Fruit fly (Drosophila melanogaster) whole organism, embryonic: ENCODE results near the gene CG4783.

Source experiments
- Awh ChIP-seq: fragments of 200-800 bp; sonication (Bioruptor generic); IDR thresholded peaks from 2 replicates; pipeline ENCODE4, ENCODE4 v1.3.6; 2022; ENCODE audit warnings: missing biosample characterization, missing genetic modification characterization
- Bdp1 ChIP-seq: fragments of 200-800 bp; sonication (Bioruptor generic); optimal IDR thresholded peaks from 3 replicates; lab custom pipeline; 2016; ENCODE audit warnings: missing biosample characterization, missing genetic modification characterization
- Blimp-1 ChIP-seq: fragments of 200-800 bp; sonication (Bioruptor generic); optimal IDR thresholded peaks from 3 replicates; lab custom pipeline; 2018; ENCODE audit warnings: missing biosample characterization, missing genetic modification characterization, mild to moderate bottlenecking, moderate library complexity, missing genetic modification reagents
- C15 ChIP-seq: fragments of 200-800 bp; sonication (Bioruptor generic); IDR thresholded peaks from 3 replicates; pipeline ENCODE4 v1.3.6; 2022; ENCODE audit warnings: missing biosample characterization, missing genetic modification characterization
- CG11247 ChIP-seq: fragments of 200-800 bp; sonication (Bioruptor generic); IDR thresholded peaks from 2 replicates; pipeline ENCODE4 v1.3.6; 2022; ENCODE audit warnings: missing biosample characterization, missing genetic modification characterization
- CG11560 ChIP-seq: fragments of 200-800 bp; sonication (Bioruptor generic); IDR thresholded peaks from 3 replicates; pipeline ENCODE4 v1.3.6; 2022; ENCODE audit warnings: missing biosample characterization, missing genetic modification characterization
- CG12769 ChIP-seq: fragments of 200-800 bp; sonication (Bioruptor generic); optimal IDR thresholded peaks from 2 replicates; lab custom pipeline; 2019; ENCODE audit warnings: missing biosample characterization, mild to moderate bottlenecking, missing genetic modification characterization, moderate library complexity
- CG17802 ChIP-seq: fragments of 200-800 bp; sonication (Bioruptor generic); optimal IDR thresholded peaks from 2 replicates; lab custom pipeline; 2018; ENCODE audit warnings: missing biosample characterization, mild to moderate bottlenecking, missing genetic modification characterization, moderate library complexity
- CG18262 ChIP-seq: fragments of 200-800 bp; optimal IDR thresholded peaks from 3 replicates; lab custom pipeline; 2019; ENCODE audit warnings: missing biosample characterization, mild to moderate bottlenecking, missing genetic modification characterization, moderate library complexity
- CG1832 ChIP-seq: fragments of 200-800 bp; sonication (Bioruptor generic); optimal IDR thresholded peaks from 2 replicates; lab custom pipeline; 2017; ENCODE audit warnings: missing biosample characterization, mild to moderate bottlenecking, missing genetic modification characterization, inconsistent platforms
- CG2129 ChIP-seq: fragments of 200-800 bp; sonication (Bioruptor generic); IDR thresholded peaks from 2 replicates; pipeline ENCODE4 v1.3.6; 2022; ENCODE audit warnings: missing biosample characterization, missing genetic modification characterization; ENCODE audit not compliant: partially characterized antibody
- CG30403 ChIP-seq: fragments of 200-800 bp; sonication (Bioruptor generic); optimal IDR thresholded peaks from 3 replicates; lab custom pipeline; 2016; ENCODE audit warnings: missing biosample characterization, missing genetic modification characterization
- CG3847 ChIP-seq: fragments of 200-800 bp; sonication (Bioruptor generic); IDR thresholded peaks from 2 replicates; pipeline ENCODE4 v1.3.6; 2022; ENCODE audit warnings: missing biosample characterization, missing genetic modification characterization
- CG43689 ChIP-seq: fragments of 200-800 bp; sonication (Bioruptor generic); IDR thresholded peaks from 2 replicates; pipeline ENCODE4 v1.3.6; 2022; ENCODE audit warnings: missing biosample characterization, missing genetic modification characterization
- CG4424 ChIP-seq: fragments of 200-800 bp; sonication (Bioruptor generic); optimal IDR thresholded peaks from 3 replicates; lab custom pipeline; 2016; ENCODE audit warnings: missing biosample characterization, missing genetic modification characterization
- CG4730 ChIP-seq: fragments of 200-800 bp; sonication (Bioruptor generic); IDR thresholded peaks from 2 replicates; pipeline ENCODE4 v1.3.6; 2022; ENCODE audit warnings: missing biosample characterization, missing genetic modification characterization
- CG6654 ChIP-seq: fragments of 200-800 bp; sonication (Bioruptor generic); optimal IDR thresholded peaks from 2 replicates; lab custom pipeline; 2017; ENCODE audit warnings: missing biosample characterization, mild to moderate bottlenecking, missing genetic modification characterization
- CG7928 ChIP-seq: fragments of 200-800 bp; sonication (Bioruptor generic); optimal IDR thresholded peaks from 2 replicates; lab custom pipeline; 2017; ENCODE audit warnings: missing biosample characterization, mild to moderate bottlenecking, missing genetic modification characterization
- CG8290 ChIP-seq, 3 experiments: fragments of 200-800 bp; sonication (Bioruptor generic); optimal IDR thresholded peaks; 2 replicates each; lab custom pipeline; 2016 to 2019; ENCODE audit warnings: missing biosample characterization in 3 of 3, missing genetic modification characterization in 3 of 3, mild to moderate bottlenecking in 2 of 3, moderate library complexity in 1 of 3
- CG8359 ChIP-seq: fragments of 200-800 bp; sonication (Bioruptor generic); optimal IDR thresholded peaks from 2 replicates; lab custom pipeline; 2017; ENCODE audit warnings: missing biosample characterization, mild to moderate bottlenecking, missing genetic modification characterization, borderline replicate concordance
- CG8924 ChIP-seq: fragments of 200-800 bp; optimal IDR thresholded peaks from 3 replicates; lab custom pipeline; 2019; ENCODE audit warnings: missing biosample characterization, mild to moderate bottlenecking, missing genetic modification characterization, moderate library complexity
- CG9215 ChIP-seq: fragments of 200-800 bp; sonication (Bioruptor generic); IDR thresholded peaks from 2 replicates; pipeline ENCODE4 v1.3.6; 2022; ENCODE audit warnings: missing biosample characterization, missing genetic modification characterization
- Camta ChIP-seq: fragments of 200-800 bp; sonication (Bioruptor generic); optimal IDR thresholded peaks from 2 replicates; lab custom pipeline; 2016; ENCODE audit warnings: missing biosample characterization, missing genetic modification characterization
- CrebB ChIP-seq: fragments of 200-800 bp; sonication (Bioruptor generic); optimal IDR thresholded peaks from 3 replicates; lab custom pipeline; 2018; ENCODE audit warnings: missing biosample characterization, mild to moderate bottlenecking, missing genetic modification characterization
- Dp ChIP-seq: fragments of 200-800 bp; sonication (Bioruptor generic); optimal IDR thresholded peaks from 2 replicates; lab custom pipeline; 2018; ENCODE audit warnings: missing biosample characterization, mild to moderate bottlenecking, missing genetic modification characterization, moderate library complexity
- E2f1 ChIP-seq: fragments of 200-800 bp; sonication (Bioruptor generic); IDR thresholded peaks from 2 replicates; pipeline ENCODE4 v1.3.6; 2022; ENCODE audit warnings: missing biosample characterization, missing genetic modification characterization
- Fer1 ChIP-seq: fragments of 200-800 bp; sonication (Bioruptor generic); optimal IDR thresholded peaks from 2 replicates; lab custom pipeline; 2017; ENCODE audit warnings: missing biosample characterization, mild to moderate bottlenecking, missing genetic modification characterization
- Hand ChIP-seq: fragments of 200-800 bp; sonication (Bioruptor generic); optimal IDR thresholded peaks from 2 replicates; lab custom pipeline; 2017; ENCODE audit warnings: mild to moderate bottlenecking, missing biosample characterization, missing genetic modification reagents, missing genetic modification characterization
- Hr78 ChIP-seq, 2 experiments: fragments of 200-800 bp in 1 of 2; fragments of >200 bp in 1 of 2; sonication (Bioruptor generic) in 1 of 2; optimal IDR thresholded peaks; 2 replicates each; lab custom pipeline; 2017 to 2019; ENCODE audit warnings: missing biosample characterization in 2 of 2, missing genetic modification characterization in 2 of 2, mild to moderate bottlenecking in 1 of 2, moderate library complexity in 1 of 2
- Hsf ChIP-seq: fragments of 200-800 bp; sonication (Bioruptor generic); optimal IDR thresholded peaks from 3 replicates; lab custom pipeline; 2016; ENCODE audit warnings: missing biosample characterization, missing genetic modification characterization
- Lpt ChIP-seq: fragments of >200 bp; optimal IDR thresholded peaks from 2 replicates; lab custom pipeline; 2018; ENCODE audit warnings: missing biosample characterization, missing genetic modification characterization
- MESR4 ChIP-seq: fragments of 200-800 bp; sonication (Bioruptor generic); optimal IDR thresholded peaks from 2 replicates; lab custom pipeline; 2018; ENCODE audit warnings: missing biosample characterization, mild to moderate bottlenecking, missing genetic modification characterization, moderate library complexity
- ab ChIP-seq: fragments of 200-800 bp; sonication (Bioruptor generic); optimal IDR thresholded peaks from 2 replicates; lab custom pipeline; 2016; ENCODE audit warnings: missing biosample characterization, missing genetic modification characterization
- ato ChIP-seq: fragments of 200-800 bp; sonication (Bioruptor generic); IDR thresholded peaks from 2 replicates; pipeline ENCODE4 v1.3.6; 2022; ENCODE audit warnings: missing biosample characterization, missing genetic modification characterization; ENCODE audit not compliant: partially characterized antibody
- cato ChIP-seq: fragments of 200-800 bp; sonication (Bioruptor generic); optimal IDR thresholded peaks from 2 replicates; lab custom pipeline; 2016; ENCODE audit warnings: missing biosample characterization, missing genetic modification characterization, borderline replicate concordance
- crc ChIP-seq: fragments of 200-800 bp; sonication (Bioruptor generic); optimal IDR thresholded peaks from 2 replicates; lab custom pipeline; 2016; ENCODE audit warnings: missing biosample characterization, missing genetic modification characterization
- eyg ChIP-seq: fragments of 200-800 bp; sonication (Bioruptor generic); optimal IDR thresholded peaks from 3 replicates; lab custom pipeline; 2016; ENCODE audit warnings: missing biosample characterization, missing genetic modification characterization
- fd102C ChIP-seq: fragments of 200-800 bp; sonication (Bioruptor generic); optimal IDR thresholded peaks from 2 replicates; lab custom pipeline; 2018; ENCODE audit warnings: missing biosample characterization, mild to moderate bottlenecking, missing genetic modification characterization, moderate library complexity
- gfzf ChIP-seq: fragments of 200-800 bp; sonication (Bioruptor generic); optimal IDR thresholded peaks from 2 replicates; lab custom pipeline; 2016; ENCODE audit warnings: missing biosample characterization, mild to moderate bottlenecking, missing genetic modification characterization, moderate library complexity
- hb ChIP-seq: fragments of 200-800 bp; sonication (Bioruptor generic); IDR thresholded peaks from 3 replicates; pipeline ENCODE4 v1.3.6; 2022; ENCODE audit warnings: missing biosample characterization, missing genetic modification characterization; ENCODE audit not compliant: partially characterized antibody
- lilli ChIP-seq: fragments of 200-800 bp; sonication (Bioruptor generic); optimal IDR thresholded peaks from 3 replicates; lab custom pipeline; 2016; ENCODE audit warnings: missing biosample characterization, missing genetic modification characterization
- mld ChIP-seq: fragments of 200-800 bp; sonication (Bioruptor generic); IDR thresholded peaks from 3 replicates; pipeline ENCODE4 v1.3.6; 2022; ENCODE audit warnings: missing biosample characterization, missing genetic modification characterization; ENCODE audit not compliant: partially characterized antibody
- nerfin-1 ChIP-seq: fragments of 200-800 bp; sonication (Bioruptor generic); optimal IDR thresholded peaks from 3 replicates; lab custom pipeline; 2019; ENCODE audit warnings: missing biosample characterization, mild to moderate bottlenecking, missing genetic modification characterization, moderate library complexity
- peb ChIP-seq: fragments of 200-800 bp; sonication (Bioruptor generic); IDR thresholded peaks from 2 replicates; pipeline ENCODE4 v1.3.6; 2022; ENCODE audit warnings: missing biosample characterization, missing genetic modification characterization
- repo ChIP-seq: fragments of 200-800 bp; sonication (Bioruptor generic); optimal IDR thresholded peaks from 2 replicates; lab custom pipeline; 2016; ENCODE audit warnings: missing biosample characterization, missing genetic modification characterization
- shn ChIP-seq: fragments of 200-800 bp; sonication (Bioruptor generic); optimal IDR thresholded peaks from 3 replicates; lab custom pipeline; 2016; ENCODE audit warnings: missing biosample characterization, missing genetic modification characterization
- tgo ChIP-seq: fragments of 200-800 bp; sonication (Bioruptor generic); IDR thresholded peaks from 3 replicates; pipeline ENCODE4 v1.3.6; 2022; ENCODE audit warnings: missing biosample characterization, missing genetic modification characterization
- tup ChIP-seq: fragments of 200-800 bp; sonication (Bioruptor generic); optimal IDR thresholded peaks from 2 replicates; lab custom pipeline; 2016; ENCODE audit warnings: missing biosample characterization, mild to moderate bottlenecking, missing genetic modification characterization, moderate library complexity
- wor ChIP-seq: fragments of 200-800 bp; sonication (Bioruptor generic); IDR thresholded peaks from 2 replicates; pipeline ENCODE4 v1.3.6; 2022; ENCODE audit warnings: missing biosample characterization, missing genetic modification characterization
- z ChIP-seq: fragments of 200-800 bp; sonication (Bioruptor generic); IDR thresholded peaks from 3 replicates; pipeline ENCODE4 v1.3.6; 2022; ENCODE audit warnings: missing biosample characterization, missing genetic modification characterization

The CG4783 gene

dm6 chr3R:19998418-19998817 lies 50.2 kb downstream of the CG4783 start (continued):
- TF ChIP-seq ato (GFP tag; lab: Robert Waterston, UW), result no peak
- TF ChIP-seq CG43689 (GFP tag; lab: Robert Waterston, UW), result no peak
- TF ChIP-seq CG7928 (GFP tag; lab: Kevin White, UChicago), result no peak
- TF ChIP-seq cato, result peak; percentile 62
- peak; percentile 46 for TF ChIP-seq Fer1 (GFP tag; lab: Kevin White, UChicago)
- TF ChIP-seq CG18262 (tag; lab: Kevin White, UChicago), result peak; percentile 83
- TF ChIP-seq Awh, result peak; percentile 66
- peak; percentile 65 for TF ChIP-seq nerfin-1 (tag; lab: Kevin White, UChicago)
- peak; percentile 39; the same call in 1 of the 2 replicates for TF ChIP-seq CG9215 (GFP tag; lab: Robert Waterston, UW)
- TF ChIP-seq CG11560 (tag; lab: Robert Waterston, UW), result no peak
- TF ChIP-seq CG4424 (GFP tag; lab: Kevin White, UChicago), result peak; percentile 75
- TF ChIP-seq CG8359 (GFP tag; lab: Kevin White, UChicago), result peak; percentile 38
- TF ChIP-seq tgo (GFP tag; lab: Robert Waterston, UW), result peak; percentile 61; the same call in 1 of the 3 replicates
- peak; percentile 64 for TF ChIP-seq E2f1 (GFP tag; lab: Robert Waterston, UW)
- no peak for TF ChIP-seq fd102C (GFP tag; lab: Kevin White, UChicago)
- TF ChIP-seq ab (GFP tag; lab: Kevin White, UChicago), result no peak
- no peak for TF ChIP-seq z (GFP tag; lab: Robert Waterston, UW)
- peak; percentile 65 for TF ChIP-seq CG17802 (tag; lab: Kevin White, UChicago)
- no peak for TF ChIP-seq Hand (GFP tag; lab: Kevin White, UChicago)
- peak; percentile 86 for TF ChIP-seq Blimp-1 (GFP tag; lab: Kevin White, UChicago)
- peak; percentile 60 for TF ChIP-seq Camta (GFP tag; lab: Kevin White, UChicago)
- TF ChIP-seq mld, result no peak
- peak; percentile 37; the same call in 1 of the 2 replicates for TF ChIP-seq peb (GFP tag; lab: Robert Waterston, UW)
- peak; percentile 53 for TF ChIP-seq Bdp1 (GFP tag; lab: Kevin White, UChicago)
- no peak for TF ChIP-seq hb (GFP tag; lab: Robert Waterston, UW)
- TF ChIP-seq CG8924 (tag; lab: Kevin White, UChicago), result peak; percentile 80
- TF ChIP-seq gfzf, result no peak
- TF ChIP-seq CG2129, result no peak
- no peak for TF ChIP-seq Dp (GFP tag; lab: Kevin White, UChicago)
- TF ChIP-seq CG6654 (GFP tag; lab: Kevin White, UChicago), result peak; percentile 27
- peak; percentile 35 for TF ChIP-seq tup (GFP tag; lab: Kevin White, UChicago)
- 0 out of 3 replicates have a peak, but pooled peaks have one; percentile 36 for TF ChIP-seq C15 (GFP tag; lab: Robert Waterston, UW)
- TF ChIP-seq CG30403, result peak; percentile 77
- TF ChIP-seq CG12769, result peak; percentile 60
- peak; percentile 67 for TF ChIP-seq Hsf (GFP tag; lab: Kevin White, UChicago)
- peak; percentile 61 for TF ChIP-seq lilli (GFP tag; lab: Kevin White, UChicago)
- peak; percentile 50 for TF ChIP-seq repo (GFP tag; lab: Kevin White, UChicago)
- TF ChIP-seq CrebB (tag; lab: Kevin White, UChicago), result peak; percentile 39
- TF ChIP-seq Hr78 (GFP tag; optimal IDR thresholded peaks at IDR 0.05; lab: Kevin White, UChicago), result peak in 1 of 2 experiments; percentile 40
- peak; percentile 72 for TF ChIP-seq wor
- TF ChIP-seq CG11247 (GFP tag; lab: Robert Waterston, UW), result peak; percentile 72
- no peak for TF ChIP-seq eyg
- TF ChIP-seq CG8290 (GFP tag; optimal IDR thresholded peaks at IDR 0.05; lab: Kevin White, UChicago), result peak; percentile 53
- peak in 1 of 2 experiments; percentile 50 for TF ChIP-seq CG8290 (tag; optimal IDR thresholded peaks at IDR 0.05; lab: Kevin White, UChicago)
- TF ChIP-seq MESR4 (GFP tag; lab: Kevin White, UChicago), result no peak
- TF ChIP-seq CG3847 (GFP tag; lab: Robert Waterston, UW), result 0 out of 2 replicates have a peak, but pooled peaks have one; percentile 34
- TF ChIP-seq Lpt (GFP tag; lab: Kevin White, UChicago), result no peak
- no peak for TF ChIP-seq CG1832 (GFP tag; lab: Kevin White, UChicago)
- peak; percentile 65 for TF ChIP-seq CG4730 (GFP tag; lab: Robert Waterston, UW)
- TF ChIP-seq shn (GFP tag; lab: Kevin White, UChicago), result peak; percentile 44
- TF ChIP-seq crc (GFP tag; lab: Kevin White, UChicago), result no peak
